Worm (Caenorhabditis elegans) whole organism, young adult: ENCODE results near the gene noca-1.

ENCODE experiments used
- B0336.3 ChIP-seq: fragments of 200-800 bp; sonication (Bioruptor generic); IDR thresholded peaks from 2 replicates; pipeline ENCODE4 v1.3.6; 2022; ENCODE audit warnings: missing genetic modification characterization, missing compliant biosample characterization
- C06A6.2 ChIP-seq: fragments of 200-800 bp; sonication (Bioruptor generic); conservative IDR thresholded peaks from 2 replicates; pipeline ENCODE4 v1.3.6; 2022; ENCODE audit warnings: missing genetic modification characterization, missing compliant biosample characterization
- F23B12.7 ChIP-seq: sonication (generic microtip); optimal IDR thresholded peaks from 2 replicates; lab custom pipeline; 2017; ENCODE audit warnings: missing genetic modification characterization, mild to moderate bottlenecking, missing compliant biosample characterization, antibody characterized with exemption, moderate library complexity; ENCODE audit not compliant: insufficient read depth
- F33H1.4 ChIP-seq: fragments of 200-800 bp; sonication (Bioruptor generic); IDR thresholded peaks from 2 replicates; pipeline ENCODE4 v1.3.6; 2022; ENCODE audit warnings: missing genetic modification reagents, missing genetic modification characterization, missing compliant biosample characterization
- F39B2.1 ChIP-seq: fragments of 200-800 bp; sonication (Bioruptor generic); IDR thresholded peaks from 2 replicates; pipeline ENCODE4 v1.3.6; 2022; ENCODE audit warnings: missing genetic modification reagents, missing genetic modification characterization, missing compliant biosample characterization
- F49E8.2 ChIP-seq: sonication (generic microtip); optimal IDR thresholded peaks from 3 replicates; lab custom pipeline; 2017; ENCODE audit warnings: missing genetic modification characterization, mild to moderate bottlenecking, missing compliant biosample characterization, antibody characterized with exemption, moderate library complexity; ENCODE audit not compliant: insufficient read depth
- F55B11.4 ChIP-seq: sonication (generic microtip); optimal IDR thresholded peaks from 2 replicates; lab custom pipeline; 2016; ENCODE audit warnings: missing compliant biosample characterization, missing genetic modification characterization, borderline replicate concordance; ENCODE audit not compliant: insufficient read depth
- K12H6.12 ChIP-seq: fragments of 200-800 bp; sonication (Bioruptor generic); optimal IDR thresholded peaks from 2 replicates; lab custom pipeline; 2018; ENCODE audit warnings: mild to moderate bottlenecking, missing genetic modification characterization, missing compliant biosample characterization
- T07F8.4 ChIP-seq: sonication (generic microtip); optimal IDR thresholded peaks from 2 replicates; lab custom pipeline; 2016; ENCODE audit warnings: mild to moderate bottlenecking, missing genetic modification characterization, moderate library complexity, missing compliant biosample characterization
- Y53G8AR.9 ChIP-seq: fragments of 200-800 bp; sonication (Bioruptor generic); conservative IDR thresholded peaks from 2 replicates; pipeline ENCODE4 v1.3.6; 2022; ENCODE audit warnings: missing genetic modification reagents, missing genetic modification characterization, missing compliant biosample characterization
- Y56A3A.18 ChIP-seq: fragments of 200-800 bp; sonication (Bioruptor generic); IDR thresholded peaks from 2 replicates; pipeline ENCODE4 v1.3.6; 2022; ENCODE audit warnings: missing genetic modification reagents, missing genetic modification characterization, missing compliant biosample characterization
- Y67H2A.10 ChIP-seq: fragments of 200-800 bp; sonication (Bioruptor generic); conservative IDR thresholded peaks from 2 replicates; pipeline ENCODE4 v1.3.6; 2022; ENCODE audit warnings: missing genetic modification reagents, missing genetic modification characterization, missing compliant biosample characterization
- akir-1 ChIP-seq: fragments of 200-800 bp; sonication (Bioruptor generic); optimal IDR thresholded peaks from 2 replicates; lab custom pipeline; 2018; ENCODE audit warnings: mild to moderate bottlenecking, missing genetic modification characterization, moderate library complexity, missing compliant biosample characterization
- aptf-3 ChIP-seq: fragments of 200-800 bp; sonication (Bioruptor generic); IDR thresholded peaks from 2 replicates; pipeline ENCODE4 v1.3.6; 2022; ENCODE audit warnings: missing genetic modification characterization, missing compliant biosample characterization
- attf-3 ChIP-seq: fragments of 200-800 bp; sonication (Bioruptor generic); conservative IDR thresholded peaks from 2 replicates; pipeline ENCODE4 v1.3.6; 2022; ENCODE audit warnings: missing genetic modification reagents, missing genetic modification characterization, missing compliant biosample characterization
- attf-5 ChIP-seq: fragments of 200-800 bp; sonication (Bioruptor generic); optimal IDR thresholded peaks from 2 replicates; lab custom pipeline; 2018; ENCODE audit warnings: mild to moderate bottlenecking, missing genetic modification characterization, missing compliant biosample characterization
- attf-6 ChIP-seq: fragments of 200-800 bp; sonication (Bioruptor generic); IDR thresholded peaks from 2 replicates; pipeline ENCODE4 v1.3.6; 2022; ENCODE audit warnings: missing genetic modification reagents, missing genetic modification characterization, missing compliant biosample characterization
- bed-1 ChIP-seq: fragments of 200-800 bp; sonication (Bioruptor generic); IDR thresholded peaks from 2 replicates; pipeline ENCODE4 v1.3.6; 2022; ENCODE audit warnings: missing genetic modification reagents, missing genetic modification characterization, missing compliant biosample characterization
- ccch-3 ChIP-seq: fragments of 200-800 bp; sonication (Bioruptor generic); optimal IDR thresholded peaks from 2 replicates; lab custom pipeline; 2018; ENCODE audit warnings: mild to moderate bottlenecking, missing genetic modification characterization, missing compliant biosample characterization
- cebp-1 ChIP-seq, 2 experiments: fragments of 200-800 bp in 1 of 2; sonication (Bioruptor generic) in 1 of 2; sonication (generic microtip) in 1 of 2; IDR thresholded peaks in 1 of 2; optimal IDR thresholded peaks in 1 of 2; 2 replicates each; pipeline versions ENCODE4 v1.3.6 to Lab custom; 2017 to 2022; ENCODE audit warnings: missing compliant biosample characterization in 2 of 2, missing genetic modification characterization in 2 of 2, mild to moderate bottlenecking in 1 of 2, missing genetic modification reagents in 1 of 2, moderate library complexity in 1 of 2
- ceh-27 ChIP-seq: fragments of 200-800 bp; sonication (Bioruptor generic); optimal IDR thresholded peaks from 2 replicates; lab custom pipeline; 2018; ENCODE audit warnings: mild to moderate bottlenecking, missing genetic modification characterization, moderate library complexity, missing compliant biosample characterization
- chd-7 ChIP-seq: sonication (generic microtip); optimal IDR thresholded peaks from 2 replicates; lab custom pipeline; 2016; ENCODE audit warnings: mild to moderate bottlenecking, missing genetic modification characterization, moderate library complexity, missing compliant biosample characterization
- dox-1 ChIP-seq: fragments of 200-800 bp; sonication (Bioruptor generic); IDR thresholded peaks from 2 replicates; pipeline ENCODE4 v1.3.6; 2022; ENCODE audit warnings: missing genetic modification reagents, missing genetic modification characterization, missing compliant biosample characterization
- dpl-1 ChIP-seq: fragments of 150-350 bp; optimal IDR thresholded peaks from 2 replicates; lab custom pipeline; 2014; ENCODE audit warnings: missing biosample characterization, missing genetic modification reagents, missing genetic modification characterization
- efl-1 ChIP-seq: fragments of 150-350 bp; optimal IDR thresholded peaks from 2 replicates; lab custom pipeline; 2014; ENCODE audit warnings: missing biosample characterization, missing genetic modification reagents, missing genetic modification characterization
- egl-18 ChIP-seq: fragments of 200-800 bp; sonication (Bioruptor generic); IDR thresholded peaks from 2 replicates; pipeline ENCODE4 v1.3.6; 2022; ENCODE audit warnings: missing genetic modification reagents, missing genetic modification characterization, missing compliant biosample characterization
- ets-4 ChIP-seq: fragments of 200-800 bp; sonication (Bioruptor generic); optimal IDR thresholded peaks from 2 replicates; lab custom pipeline; 2018; ENCODE audit warnings: mild to moderate bottlenecking, missing genetic modification characterization, missing compliant biosample characterization
- fkh-3 ChIP-seq: sonication (generic microtip); optimal IDR thresholded peaks from 2 replicates; lab custom pipeline; 2016; ENCODE audit warnings: mild to moderate bottlenecking, missing genetic modification characterization, missing compliant biosample characterization
- him-1 ChIP-seq: sonication (generic microtip); optimal IDR thresholded peaks from 2 replicates; lab custom pipeline; 2016; ENCODE audit warnings: missing genotype, missing genetic modification reagents, missing genetic modification characterization, missing compliant biosample characterization
- hlh-12 ChIP-seq: sonication (generic microtip); optimal IDR thresholded peaks from 2 replicates; lab custom pipeline; 2016; ENCODE audit warnings: missing genetic modification characterization, missing compliant biosample characterization
- hrde-1 ChIP-seq: sonication (generic microtip); optimal IDR thresholded peaks from 2 replicates; lab custom pipeline; 2016; ENCODE audit warnings: missing genetic modification characterization, mild to moderate bottlenecking, missing compliant biosample characterization, moderate library complexity, missing genotype, missing genetic modification reagents, borderline replicate concordance
- let-526 ChIP-seq: fragments of 200-800 bp; sonication (Bioruptor generic); IDR thresholded peaks from 2 replicates; pipeline ENCODE4 v1.3.6; 2022; ENCODE audit warnings: missing genetic modification reagents, missing genetic modification characterization, missing compliant biosample characterization
- lin-40 ChIP-seq: sonication (generic microtip); optimal IDR thresholded peaks from 2 replicates; lab custom pipeline; 2016; ENCODE audit warnings: missing genetic modification characterization, mild to moderate bottlenecking, missing compliant biosample characterization, missing genotype, missing genetic modification reagents
- lsl-1 ChIP-seq: fragments of 200-800 bp; sonication (Bioruptor generic); optimal IDR thresholded peaks from 2 replicates; lab custom pipeline; 2018; ENCODE audit warnings: mild to moderate bottlenecking, missing genetic modification characterization, moderate library complexity, missing compliant biosample characterization
- madf-6 ChIP-seq: fragments of 200-800 bp; sonication (Bioruptor generic); IDR thresholded peaks from 2 replicates; pipeline ENCODE4 v1.3.6; 2022; ENCODE audit warnings: missing genetic modification reagents, missing genetic modification characterization, missing compliant biosample characterization
- mes-4 ChIP-seq: sonication (generic microtip); optimal IDR thresholded peaks from 2 replicates; lab custom pipeline; 2016; ENCODE audit warnings: missing genotype, missing genetic modification characterization, missing compliant biosample characterization
- mxl-1 ChIP-seq: sonication (generic microtip); optimal IDR thresholded peaks from 2 replicates; lab custom pipeline; 2016; ENCODE audit warnings: missing genetic modification characterization, missing compliant biosample characterization
- nhr-80 ChIP-seq: sonication (generic microtip); optimal IDR thresholded peaks from 2 replicates; lab custom pipeline; 2016; ENCODE audit warnings: missing genetic modification characterization, missing compliant biosample characterization
- repo-1 ChIP-seq: sonication (generic microtip); optimal IDR thresholded peaks from 2 replicates; lab custom pipeline; 2017; ENCODE audit warnings: mild to moderate bottlenecking, missing genetic modification characterization, missing compliant biosample characterization
- snpc-3.4 ChIP-seq: sonication (generic microtip); optimal IDR thresholded peaks from 2 replicates; lab custom pipeline; 2017; ENCODE audit warnings: missing genetic modification characterization, mild to moderate bottlenecking, missing compliant biosample characterization, antibody characterized with exemption, moderate library complexity, missing genotype, missing genetic modification reagents
- sptf-2 ChIP-seq: fragments of 200-800 bp; sonication (Bioruptor generic); optimal IDR thresholded peaks from 2 replicates; lab custom pipeline; 2018; ENCODE audit warnings: mild to moderate bottlenecking, missing genetic modification characterization, missing compliant biosample characterization
- ztf-6 ChIP-seq: fragments of 200-800 bp; sonication (Bioruptor generic); IDR thresholded peaks from 2 replicates; pipeline ENCODE4 v1.3.6; 2022; ENCODE audit warnings: missing genetic modification reagents, missing genetic modification characterization, missing compliant biosample characterization

Gene noca-1

ce11 chrV:13166582-13166981 lies 13.9 kb downstream of the noca-1 start:
- TF ChIP-seq bed-1 (GFP tag; lab: Robert Waterston, UW): 0 out of 2 replicates have a peak, but pooled peaks have one; percentile 44
- TF ChIP-seq F39B2.1: no peak

ce11 chrV:13170497-13170896 lies 17.8 kb downstream of the noca-1 start:
- TF ChIP-seq aptf-3 (GFP tag; lab: Robert Waterston, UW) (no peak), chd-7 (tag; lab: Kevin White, UChicago) (no peak), dpl-1 (GFP tag; lab: Kevin White, UChicago) (no peak), let-526 (GFP tag; lab: Robert Waterston, UW) (no peak), mes-4 (tag; lab: Kevin White, UChicago) (no peak), B0336.3 (GFP tag; lab: Robert Waterston, UW) (no peak), Y56A3A.18 (GFP tag; lab: Robert Waterston, UW) (no peak), ets-4 (GFP tag; lab: Kevin White, UChicago) (no peak), egl-18 (GFP tag; lab: Robert Waterston, UW) (no peak)

- TF ChIP-seq F49E8.2 (tag; lab: Kevin White, UChicago): no peak
- TF ChIP-seq him-1 (tag; lab: Kevin White, UChicago): no peak
- peak; percentile 22 for TF ChIP-seq nhr-80
- no peak for TF ChIP-seq Y67H2A.10
- TF ChIP-seq, all 124 proteins: peak for 1
These were observed 21.0 kb downstream of the noca-1 start for ce11 chrV:13173718-13174117.

ce11 chrV:13176117-13176753 lies 23.5 kb downstream of the noca-1 start, which contains the start of gene him-17:
Gene him-17 (plus strand): TSS chrV:13176711.
- TF ChIP-seq dox-1 (GFP tag; lab: Robert Waterston, UW) (peak; percentile 61; the same call in 1 of the 2 replicates), Y67H2A.10 (no peak), lsl-1 (GFP tag; lab: Kevin White, UChicago) (no peak), efl-1 (peak; percentile 3), F23B12.7 (tag; lab: Kevin White, UChicago) (peak; percentile 49), ceh-27 (GFP tag; lab: Kevin White, UChicago) (no peak), mxl-1 (tag; lab: Kevin White, UChicago) (no peak), attf-5 (GFP tag; lab: Kevin White, UChicago) (no peak), akir-1 (GFP tag; lab: Kevin White, UChicago) (no peak), cebp-1 (GFP tag; IDR thresholded peaks at IDR 0.05; lab: Robert Waterston, UW) (no peak), cebp-1 (tag; optimal IDR thresholded peaks at IDR 0.05; lab: Kevin White, UChicago) (peak; percentile 45), C06A6.2 (GFP tag; lab: Robert Waterston, UW) (no peak), attf-3 (no peak), sptf-2 (GFP tag; lab: Kevin White, UChicago) (no peak), ztf-6 (no peak), F33H1.4 (GFP tag; lab: Robert Waterston, UW) (no peak), ccch-3 (GFP tag; lab: Kevin White, UChicago) (no peak), snpc-3.4 (tag; lab: Kevin White, UChicago) (no peak), fkh-3 (tag; lab: Kevin White, UChicago) (no peak), dpl-1 (GFP tag; lab: Kevin White, UChicago) (no peak), F55B11.4 (no peak), T07F8.4 (no peak), hrde-1 (no peak), hlh-12 (tag; lab: Kevin White, UChicago) (no peak), chd-7 (tag; lab: Kevin White, UChicago) (no peak), K12H6.12 (no peak), repo-1 (tag; lab: Kevin White, UChicago) (peak; percentile 13), F49E8.2 (tag; lab: Kevin White, UChicago) (no peak), madf-6 (GFP tag; lab: Robert Waterston, UW) (peak; percentile 56), Y53G8AR.9 (GFP tag; lab: Robert Waterston, UW) (no peak), lin-40 (tag; lab: Kevin White, UChicago) (no peak), attf-6 (GFP tag; lab: Robert Waterston, UW) (no peak)
